Fruit fly (Drosophila melanogaster) whole organism, embryonic: ENCODE results near the gene beat-Va.

ENCODE experiments used
- Blimp-1 ChIP-seq: fragments of 200-800 bp; sonication (Bioruptor generic); optimal IDR thresholded peaks from 3 replicates; lab custom pipeline; 2018; ENCODE audit warnings: missing biosample characterization, missing genetic modification characterization, mild to moderate bottlenecking, moderate library complexity, missing genetic modification reagents
- BtbVII ChIP-seq: fragments of 200-800 bp; sonication (Bioruptor generic); optimal IDR thresholded peaks from 3 replicates; lab custom pipeline; 2017; ENCODE audit warnings: missing biosample characterization, mild to moderate bottlenecking, missing genetic modification characterization
- CG10431 ChIP-seq: fragments of 200-800 bp; sonication (Bioruptor generic); optimal IDR thresholded peaks from 3 replicates; lab custom pipeline; 2018; ENCODE audit warnings: missing biosample characterization, mild to moderate bottlenecking, missing genetic modification characterization
- CG10654 ChIP-seq: fragments of 200-800 bp; sonication (Bioruptor generic); optimal IDR thresholded peaks from 2 replicates; lab custom pipeline; 2016; ENCODE audit warnings: missing biosample characterization, missing genetic modification characterization
- CG11085 ChIP-seq: fragments of 200-800 bp; sonication (Bioruptor generic); IDR thresholded peaks from 2 replicates; pipeline ENCODE4 v1.3.6; 2022; ENCODE audit warnings: missing biosample characterization, missing genetic modification characterization
- CG11696 ChIP-seq: fragments of 200-800 bp; sonication (Bioruptor generic); IDR thresholded peaks from 2 replicates; pipeline ENCODE4 v1.3.6; 2022; ENCODE audit warnings: missing biosample characterization, missing genetic modification characterization
- CG12219 ChIP-seq: fragments of 200-800 bp; sonication (Bioruptor generic); optimal IDR thresholded peaks from 3 replicates; lab custom pipeline; 2018; ENCODE audit warnings: missing biosample characterization, mild to moderate bottlenecking, missing genetic modification characterization
- CG13123 ChIP-seq: fragments of 200-800 bp; sonication (Bioruptor generic); optimal IDR thresholded peaks from 2 replicates; lab custom pipeline; 2016; ENCODE audit warnings: missing biosample characterization, missing genetic modification characterization
- CG17385 ChIP-seq: fragments of 200-800 bp; sonication (Bioruptor generic); optimal IDR thresholded peaks from 3 replicates; lab custom pipeline; 2018; ENCODE audit warnings: missing biosample characterization, mild to moderate bottlenecking, missing genetic modification characterization
- CG17568 ChIP-seq: fragments of 200-800 bp; sonication (Bioruptor generic); optimal IDR thresholded peaks from 2 replicates; lab custom pipeline; 2018; ENCODE audit warnings: missing biosample characterization, mild to moderate bottlenecking, missing genetic modification characterization, moderate library complexity
- CG1832 ChIP-seq: fragments of 200-800 bp; sonication (Bioruptor generic); optimal IDR thresholded peaks from 2 replicates; lab custom pipeline; 2017; ENCODE audit warnings: missing biosample characterization, mild to moderate bottlenecking, missing genetic modification characterization, inconsistent platforms
- CG18764 ChIP-seq: fragments of 200-800 bp; sonication (Bioruptor generic); optimal IDR thresholded peaks from 3 replicates; lab custom pipeline; 2016; ENCODE audit warnings: missing biosample characterization, missing genetic modification characterization
- CG2120 ChIP-seq: fragments of 200-800 bp; sonication (Bioruptor generic); optimal IDR thresholded peaks from 3 replicates; lab custom pipeline; 2016; ENCODE audit warnings: missing biosample characterization, missing genetic modification characterization
- CG30020 ChIP-seq: fragments of 200-800 bp; optimal IDR thresholded peaks from 2 replicates; lab custom pipeline; 2019; ENCODE audit warnings: missing biosample characterization, mild to moderate bottlenecking, missing genetic modification characterization, moderate library complexity
- CG3163 ChIP-seq: fragments of 200-800 bp; sonication (Bioruptor generic); optimal IDR thresholded peaks from 3 replicates; lab custom pipeline; 2016; ENCODE audit warnings: missing biosample characterization, missing genetic modification characterization
- CG34422 ChIP-seq: fragments of 200-800 bp; sonication (Bioruptor generic); IDR thresholded peaks from 3 replicates; pipeline ENCODE4 v1.3.6; 2022; ENCODE audit warnings: missing biosample characterization, missing genetic modification characterization
- CG4820 ChIP-seq: fragments of 200-800 bp; sonication (Bioruptor generic); optimal IDR thresholded peaks from 3 replicates; lab custom pipeline; 2016; ENCODE audit warnings: missing biosample characterization, missing genetic modification characterization
- CG5180 ChIP-seq: fragments of 200-800 bp; sonication (Bioruptor generic); optimal IDR thresholded peaks from 3 replicates; lab custom pipeline; 2017; ENCODE audit warnings: missing biosample characterization, missing genetic modification characterization, mild to moderate bottlenecking, moderate library complexity, missing genetic modification reagents
- CG6654 ChIP-seq: fragments of 200-800 bp; sonication (Bioruptor generic); optimal IDR thresholded peaks from 2 replicates; lab custom pipeline; 2017; ENCODE audit warnings: missing biosample characterization, mild to moderate bottlenecking, missing genetic modification characterization
- CG6791 ChIP-seq: fragments of 200-800 bp; sonication (Bioruptor generic); IDR thresholded peaks from 3 replicates; pipeline ENCODE4 v1.3.6; 2022; ENCODE audit warnings: missing biosample characterization, missing genetic modification characterization; ENCODE audit not compliant: partially characterized antibody
- CG9215 ChIP-seq: fragments of 200-800 bp; sonication (Bioruptor generic); IDR thresholded peaks from 2 replicates; pipeline ENCODE4 v1.3.6; 2022; ENCODE audit warnings: missing biosample characterization, missing genetic modification characterization
- CoRest ChIP-seq: fragments of 200-800 bp; sonication (Bioruptor generic); optimal IDR thresholded peaks from 3 replicates; lab custom pipeline; 2018; ENCODE audit warnings: missing biosample characterization, mild to moderate bottlenecking, missing genetic modification characterization, moderate library complexity
- D19B ChIP-seq: fragments of 200-800 bp; sonication (Bioruptor generic); optimal IDR thresholded peaks from 2 replicates; lab custom pipeline; 2017; ENCODE audit warnings: missing biosample characterization, mild to moderate bottlenecking, missing genetic modification characterization
- E2f1 ChIP-seq: fragments of 200-800 bp; sonication (Bioruptor generic); IDR thresholded peaks from 2 replicates; pipeline ENCODE4 v1.3.6; 2022; ENCODE audit warnings: missing biosample characterization, missing genetic modification characterization
- Fer3 ChIP-seq: fragments of 200-800 bp; sonication (Bioruptor generic); optimal IDR thresholded peaks from 2 replicates; lab custom pipeline; 2018; ENCODE audit warnings: missing biosample characterization, mild to moderate bottlenecking, missing genetic modification characterization, moderate library complexity
- H2.0 ChIP-seq: fragments of 200-800 bp; sonication (Bioruptor generic); IDR thresholded peaks from 2 replicates; pipeline ENCODE4 v1.3.6; 2022; ENCODE audit warnings: missing biosample characterization, missing genetic modification characterization
- Hey ChIP-seq: fragments of 200-800 bp; sonication (Bioruptor generic); optimal IDR thresholded peaks from 3 replicates; lab custom pipeline; 2018; ENCODE audit warnings: missing biosample characterization, mild to moderate bottlenecking, missing genetic modification characterization
- Hmr ChIP-seq: fragments of 200-800 bp; sonication (Bioruptor generic); optimal IDR thresholded peaks from 3 replicates; lab custom pipeline; 2017; ENCODE audit warnings: mild to moderate bottlenecking, missing biosample characterization, missing genetic modification reagents, missing genetic modification characterization
- Hsf ChIP-seq: fragments of 200-800 bp; sonication (Bioruptor generic); optimal IDR thresholded peaks from 3 replicates; lab custom pipeline; 2016; ENCODE audit warnings: missing biosample characterization, missing genetic modification characterization
- MESR4 ChIP-seq: fragments of 200-800 bp; sonication (Bioruptor generic); optimal IDR thresholded peaks from 2 replicates; lab custom pipeline; 2018; ENCODE audit warnings: missing biosample characterization, mild to moderate bottlenecking, missing genetic modification characterization, moderate library complexity
- Med ChIP-seq: fragments of 200-800 bp; sonication (Bioruptor generic); peaks from one replicate; lab custom pipeline; 2016; ENCODE audit warnings: missing biosample characterization, missing genetic modification characterization, mild to moderate bottlenecking, inconsistent platforms, moderate library complexity
- Sin3A ChIP-seq: fragments of >200 bp; optimal IDR thresholded peaks from 2 replicates; lab custom pipeline; 2018
- Sry-β ChIP-seq: fragments of 200-800 bp; sonication (Bioruptor generic); optimal IDR thresholded peaks from 2 replicates; lab custom pipeline; 2018; ENCODE audit warnings: missing biosample characterization, mild to moderate bottlenecking, missing genetic modification characterization, moderate library complexity
- Xrp1 ChIP-seq: fragments of 200-800 bp; sonication (Bioruptor generic); IDR thresholded peaks from 2 replicates; pipeline ENCODE4 v1.3.6; 2022; ENCODE audit warnings: missing biosample characterization, missing genetic modification characterization
- abd-A ChIP-seq: fragments of 200-800 bp; sonication (Bioruptor generic); optimal IDR thresholded peaks from 3 replicates; lab custom pipeline; 2019; ENCODE audit warnings: missing biosample characterization, mild to moderate bottlenecking, missing genetic modification characterization, moderate library complexity
- br ChIP-seq: fragments of >200 bp; optimal IDR thresholded peaks from 2 replicates; lab custom pipeline; 2017
- cg ChIP-seq: fragments of 200-800 bp; sonication (Bioruptor generic); optimal IDR thresholded peaks from 3 replicates; lab custom pipeline; 2019; ENCODE audit warnings: missing biosample characterization, mild to moderate bottlenecking, missing genetic modification characterization, moderate library complexity
- dysf ChIP-seq: fragments of 200-800 bp; sonication (Bioruptor generic); IDR thresholded peaks from 3 replicates; pipeline ENCODE4 v1.3.6; 2022; ENCODE audit warnings: missing biosample characterization, missing genetic modification characterization
- emc ChIP-seq: fragments of 200-800 bp; sonication (Bioruptor generic); optimal IDR thresholded peaks from 2 replicates; lab custom pipeline; 2016; ENCODE audit warnings: missing biosample characterization, missing genetic modification characterization
- gem ChIP-seq: fragments of 200-800 bp; sonication (Bioruptor generic); optimal IDR thresholded peaks from 2 replicates; lab custom pipeline; 2019; ENCODE audit warnings: missing biosample characterization, mild to moderate bottlenecking, missing genetic modification characterization, moderate library complexity
- grau ChIP-seq: fragments of 200-800 bp; optimal IDR thresholded peaks from 3 replicates; lab custom pipeline; 2019; ENCODE audit warnings: missing biosample characterization, mild to moderate bottlenecking, missing genetic modification characterization, moderate library complexity
- kay ChIP-seq: fragments of 200-800 bp; sonication (Bioruptor generic); optimal IDR thresholded peaks from 2 replicates; lab custom pipeline; 2016; ENCODE audit warnings: missing biosample characterization, missing genetic modification characterization
- ken ChIP-seq: fragments of 200-800 bp; sonication (Bioruptor generic); IDR thresholded peaks from 3 replicates; pipeline ENCODE4 v1.3.6; 2022; ENCODE audit warnings: missing biosample characterization, missing genetic modification characterization
- lola ChIP-seq, 3 experiments: fragments of >200 bp in 2 of 3; fragments of 200-800 bp in 1 of 3; sonication (Bioruptor generic) in 1 of 3; optimal IDR thresholded peaks; 2 replicates each; lab custom pipeline; 2017 to 2019; ENCODE audit warnings: missing biosample characterization in 3 of 3, missing genetic modification characterization in 3 of 3, mild to moderate bottlenecking in 1 of 3, moderate library complexity in 1 of 3
- mirr ChIP-seq: fragments of 200-800 bp; sonication (Bioruptor generic); optimal IDR thresholded peaks from 3 replicates; lab custom pipeline; 2018; ENCODE audit warnings: missing biosample characterization, mild to moderate bottlenecking, missing genetic modification characterization
- pfk ChIP-seq: fragments of 200-800 bp; sonication (Bioruptor generic); optimal IDR thresholded peaks from 2 replicates; lab custom pipeline; 2018; ENCODE audit warnings: missing biosample characterization, mild to moderate bottlenecking, missing genetic modification characterization, moderate library complexity
- pzg ChIP-seq: fragments of 200-800 bp; sonication (Bioruptor generic); optimal IDR thresholded peaks from 3 replicates; lab custom pipeline; 2018; ENCODE audit warnings: missing biosample characterization, mild to moderate bottlenecking, missing genetic modification characterization, moderate library complexity
- ro ChIP-seq: fragments of 200-800 bp; sonication (Bioruptor generic); IDR thresholded peaks from 2 replicates; pipeline ENCODE4 v1.3.6; 2022; ENCODE audit warnings: missing biosample characterization, missing genetic modification characterization
- row ChIP-seq: fragments of 200-800 bp; sonication (Bioruptor generic); IDR thresholded peaks from 3 replicates; pipeline ENCODE4 v1.3.6; 2022; ENCODE audit warnings: missing biosample characterization, missing genetic modification characterization
- z ChIP-seq: fragments of 200-800 bp; sonication (Bioruptor generic); IDR thresholded peaks from 3 replicates; pipeline ENCODE4 v1.3.6; 2022; ENCODE audit warnings: missing biosample characterization, missing genetic modification characterization

beat-Va gene

dm6 chr3R:12858079-12858478 is 9.9 kb upstream of the beat-Va start (continued):
- no peak for TF ChIP-seq CG6654
- no peak for TF ChIP-seq CG11085 (GFP tag; lab: Robert Waterston, UW)
- TF ChIP-seq CG18764 (GFP tag; lab: Kevin White, UChicago) = no peak
- TF ChIP-seq MESR4 (GFP tag; lab: Kevin White, UChicago) = no peak
- no peak for TF ChIP-seq H2.0 (GFP tag; lab: Robert Waterston, UW)
- TF ChIP-seq CG11696 (GFP tag; lab: Robert Waterston, UW) = no peak
- no peak for TF ChIP-seq E2f1 (GFP tag; lab: Robert Waterston, UW)
- TF ChIP-seq emc (GFP tag; lab: Kevin White, UChicago) = no peak
- no peak for TF ChIP-seq Fer3 (tag; lab: Kevin White, UChicago)
- no peak for TF ChIP-seq kay (GFP tag; lab: Kevin White, UChicago)
- TF ChIP-seq CoRest (tag; lab: Kevin White, UChicago) = no peak
- no peak for TF ChIP-seq pzg (GFP tag; lab: Kevin White, UChicago)
- peak; percentile 36; the same call in 1 of the 3 replicates for TF ChIP-seq row (GFP tag; lab: Robert Waterston, UW)
- no peak for TF ChIP-seq Xrp1 (GFP tag; lab: Robert Waterston, UW)
- TF ChIP-seq Sin3A (lab: Kevin White, UChicago) = no peak
- TF ChIP-seq D19B (GFP tag; lab: Kevin White, UChicago) = peak; percentile 5
- TF ChIP-seq CG17568 = no peak
- TF ChIP-seq gem (tag; lab: Kevin White, UChicago) = no peak
- TF ChIP-seq Sry-β = peak; percentile 56

dm6 chr3R:12857527-12857926 is 9.3 kb upstream of the beat-Va start:
- TF ChIP-seq CG6654 = no peak
- no peak for TF ChIP-seq BtbVII (GFP tag; lab: Kevin White, UChicago)
- 0 out of 3 replicates have a peak, but pooled peaks have one; percentile 18 for TF ChIP-seq CG6791 (GFP tag; lab: Robert Waterston, UW)
- peak; percentile 57; the same call in 1 of the 3 replicates for TF ChIP-seq z (GFP tag; lab: Robert Waterston, UW)
- TF ChIP-seq mirr = peak; percentile 15
- TF ChIP-seq CG13123 (GFP tag; lab: Kevin White, UChicago) = no peak
- peak; percentile 45 for TF ChIP-seq CG1832
- TF ChIP-seq abd-A = peak; percentile 46
- TF ChIP-seq pfk (GFP tag; lab: Kevin White, UChicago) = peak; percentile 93
- peak; percentile 70 for TF ChIP-seq Med
- no peak for TF ChIP-seq br
- peak; percentile 46 for TF ChIP-seq Blimp-1 (GFP tag; lab: Kevin White, UChicago)
- TF ChIP-seq CG34422 (GFP tag; lab: Robert Waterston, UW) = peak; percentile 36; the same call in 1 of the 3 replicates
- TF ChIP-seq CG12219 (GFP tag; lab: Kevin White, UChicago) = no peak

- no peak for TF ChIP-seq Hey (tag; lab: Kevin White, UChicago)
- no peak for TF ChIP-seq CG17385 (GFP tag; lab: Kevin White, UChicago)
- no peak for TF ChIP-seq CG10654
- peak; percentile 12 for TF ChIP-seq Hmr (GFP tag; lab: Kevin White, UChicago)
- TF ChIP-seq cg = no peak
- no peak for TF ChIP-seq CG3163 (GFP tag; lab: Kevin White, UChicago)
- TF ChIP-seq ro = no peak
- TF ChIP-seq CG9215 (GFP tag; lab: Robert Waterston, UW) = peak; percentile 23; the same call in 1 of the 2 replicates
- no peak for TF ChIP-seq CG10431
- TF ChIP-seq CG30020 (tag; lab: Kevin White, UChicago) = no peak
- TF ChIP-seq dysf (GFP tag; lab: Robert Waterston, UW) = peak; percentile 43; the same call in 1 of the 3 replicates
- peak; percentile 46 for TF ChIP-seq gem (tag; lab: Kevin White, UChicago)
- no peak for TF ChIP-seq lola (GFP tag; optimal IDR thresholded peaks at IDR 0.05; lab: Kevin White, UChicago)
- peak; percentile 9 for TF ChIP-seq Hsf (GFP tag; lab: Kevin White, UChicago)
- peak; percentile 25 for TF ChIP-seq grau (tag; lab: Kevin White, UChicago)
- no peak for TF ChIP-seq CG4820 (GFP tag; lab: Kevin White, UChicago)
- no peak for TF ChIP-seq pzg (GFP tag; lab: Kevin White, UChicago)
- peak; percentile 36 for TF ChIP-seq CG2120 (GFP tag; lab: Kevin White, UChicago)
- no peak for TF ChIP-seq CG5180 (GFP tag; lab: Kevin White, UChicago)
- TF ChIP-seq ken (GFP tag; lab: Robert Waterston, UW) = no peak
Observed at dm6 chr3R:12827837-12828236, 20.4 kb downstream of the beat-Va start.
